Fruit fly (Drosophila melanogaster) S2 (cell line): ENCODE data around the gene mAChR-C.

Experiments
- CG8478 ChIP-seq: fragments of >200 bp; optimal IDR thresholded peaks from 2 replicates; lab custom pipeline; 2018
- CTCF ChIP-seq, 2 experiments: fragments of >200 bp; optimal IDR thresholded peaks; 2 replicates each; lab custom pipeline; 2018

dm6 chrX:6804485-6805295, 27.8 kb downstream of the mAChR-C start:
- TF ChIP-seq CTCF (optimal IDR thresholded peaks at IDR 0.05; lab: Kevin White, UChicago) = no peak
- no peak for TF ChIP-seq CG8478 (lab: Kevin White, UChicago)
